Fruit fly (Drosophila melanogaster): ENCODE data around the gene CG11983.

The CG11983 gene

DNA sequence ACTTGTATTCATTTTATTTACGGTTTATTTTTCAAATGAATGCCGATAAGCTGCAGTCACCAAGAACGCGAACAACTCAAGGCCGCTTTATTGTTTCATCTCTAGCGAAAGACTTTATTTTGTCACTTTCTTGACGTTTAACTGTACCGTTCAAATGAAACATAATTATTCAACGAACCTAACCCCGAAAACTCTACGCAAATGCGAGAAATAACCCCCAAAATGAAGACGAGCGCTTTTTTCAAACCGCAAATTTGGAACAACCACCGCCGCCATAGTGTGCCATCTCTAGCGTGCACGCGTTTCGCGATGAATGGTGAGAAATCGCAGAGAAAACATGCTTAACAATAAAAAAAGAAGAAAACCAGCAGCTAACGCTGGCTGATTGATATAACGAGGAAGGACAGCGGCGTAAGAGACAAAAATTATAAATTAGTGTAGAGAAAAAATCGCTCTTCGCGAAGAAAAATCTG is 23.5 kb upstream of the CG11983 start, which contains the start of gene CG11970 (continued):
- TF ChIP-seq CG34224 (GFP tag; IDR thresholded peaks at IDR 0.05; ENCODE audit: partially characterized antibody) (peak; percentile 8; the same call in 2 of the 3 replicates), CG3065 (GFP tag; optimal IDR thresholded peaks at IDR 0.05) (no peak), Trl (optimal IDR thresholded peaks at IDR 0.05) (no peak), Trl (GFP tag; optimal IDR thresholded peaks at IDR 0.05) (peak; percentile 59), ato (GFP tag; IDR thresholded peaks at IDR 0.05; ENCODE audit: partially characterized antibody) (0 out of 2 replicates have a peak, but pooled peaks have one; percentile 19), ind (GFP tag; optimal IDR thresholded peaks at IDR 0.05) (peak; percentile 55), Vsx1 (GFP tag; optimal IDR thresholded peaks at IDR 0.05) (no peak), CG3995 (GFP tag; optimal IDR thresholded peaks at IDR 0.05) (peak; percentile 20), slbo (GFP tag; IDR thresholded peaks at IDR 0.05) (peak; percentile 73), CG14050 (GFP tag; IDR thresholded peaks at IDR 0.05) (0 out of 3 replicates have a peak, but pooled peaks have one; percentile 10), ATbp (GFP tag; optimal IDR thresholded peaks at IDR 0.05) (no peak), CG12942 (GFP tag; optimal IDR thresholded peaks at IDR 0.05) (no peak), Hmr (GFP tag; optimal IDR thresholded peaks at IDR 0.05) (no peak), Awh (GFP tag; IDR thresholded peaks at IDR 0.05) (no peak), CG34422 (GFP tag; IDR thresholded peaks at IDR 0.05) (0 out of 3 replicates have a peak, but pooled peaks have one; percentile 48), Fer1 (GFP tag; optimal IDR thresholded peaks at IDR 0.05) (no peak), CG31224 (GFP tag; IDR thresholded peaks at IDR 0.05) (no peak), amos (GFP tag; IDR thresholded peaks at IDR 0.05; ENCODE audit: partially characterized antibody) (peak; percentile 57), CG2116 (GFP tag; optimal IDR thresholded peaks at IDR 0.05) (peak; percentile 41), B-H1 (GFP tag; IDR thresholded peaks at IDR 0.05) (no peak), Hr51 (GFP tag; optimal IDR thresholded peaks at IDR 0.05) (peak in 1 of 2 experiments; percentile 43), Bgb (GFP tag; IDR thresholded peaks at IDR 0.05; ENCODE audit: partially characterized antibody) (no peak), E2f1 (GFP tag; IDR thresholded peaks at IDR 0.05) (no peak), CG10654 (GFP tag; optimal IDR thresholded peaks at IDR 0.05) (peak; percentile 17), wdn (GFP tag; IDR thresholded peaks at IDR 0.05) (no peak), tin (GFP tag; optimal IDR thresholded peaks at IDR 0.05) (peak; percentile 23), CG12391 (tag; optimal IDR thresholded peaks at IDR 0.05) (peak; percentile 32), CG17186 (GFP tag; optimal IDR thresholded peaks at IDR 0.05) (no peak), gro (GFP tag; optimal IDR thresholded peaks at IDR 0.05) (peak; percentile 12), CG2202 (tag; optimal IDR thresholded peaks at IDR 0.05) (no peak), so (GFP tag; IDR thresholded peaks at IDR 0.05) (no peak), Bteb2 (GFP tag; optimal IDR thresholded peaks at IDR 0.05) (no peak), CG18476 (GFP tag; optimal IDR thresholded peaks at IDR 0.05) (no peak), CG13123 (GFP tag; optimal IDR thresholded peaks at IDR 0.05) (no peak), NfI (GFP tag; optimal IDR thresholded peaks at IDR 0.05) (peak; percentile 18), jigr1 (GFP tag; IDR thresholded peaks at IDR 0.05) (no peak), CG16863 (GFP tag; optimal IDR thresholded peaks at IDR 0.05) (no peak), CG14860 (GFP tag; IDR thresholded peaks at IDR 0.05; ENCODE audit: partially characterized antibody) (peak; percentile 26; the same call in 1 of the 3 replicates), pfk (GFP tag; optimal IDR thresholded peaks at IDR 0.05) (no peak), kah (GFP tag; optimal IDR thresholded peaks at IDR 0.05) (no peak), kni (GFP tag; optimal IDR thresholded peaks at IDR 0.05) (no peak), Fer3 (tag; optimal IDR thresholded peaks at IDR 0.05) (no peak), CG10209 (GFP tag; optimal IDR thresholded peaks at IDR 0.05) (no peak), nmo (GFP tag; optimal IDR thresholded peaks at IDR 0.05) (peak; percentile 58), CG7372 (GFP tag; IDR thresholded peaks at IDR 0.05) (0 out of 2 replicates have a peak, but pooled peaks have one; percentile 40), CG13424 (tag; optimal IDR thresholded peaks at IDR 0.05) (peak; percentile 46), CG7556 (GFP tag; optimal IDR thresholded peaks at IDR 0.05) (no peak), br (optimal IDR thresholded peaks at IDR 0.05) (no peak), Taf1 (GFP tag; IDR thresholded peaks at IDR 0.05) (no peak), her (GFP tag; optimal IDR thresholded peaks at IDR 0.05) (peak; percentile 90), Sry-β (GFP tag; optimal IDR thresholded peaks at IDR 0.05) (peak; percentile 48)

All from whole organism, embryonic.